Worm (Caenorhabditis elegans): ENCODE data around the gene clec-224.

DNA sequence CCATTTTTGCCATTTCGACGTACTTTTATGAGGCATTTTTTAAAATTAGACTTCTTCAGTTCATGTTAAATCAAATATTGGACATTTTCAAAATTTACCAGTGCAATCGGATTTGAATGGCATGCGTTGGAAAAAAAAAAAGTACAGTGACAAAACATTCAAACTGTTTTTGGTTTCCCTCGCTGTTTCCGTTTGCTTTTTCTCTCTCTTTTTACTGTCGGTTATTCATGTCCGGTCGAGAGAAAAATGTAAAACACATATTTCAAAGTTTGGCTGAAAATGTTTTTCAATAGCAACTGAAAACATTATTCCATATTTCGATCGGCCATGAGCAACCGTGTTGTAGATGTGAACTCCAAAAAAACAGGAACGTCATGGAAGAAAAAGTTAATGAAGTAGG lies 38.6 kb downstream of the clec-224 start, which contains the start of gene C27A7.3:
- no peak for TF ChIP-seq him-1 (tag; optimal IDR thresholded peaks at IDR 0.05)
- TF ChIP-seq W03F9.2 (tag; optimal IDR thresholded peaks at IDR 0.05): no peak
